Worm (Caenorhabditis elegans): ENCODE data around the gene grl-14.

- no peak for TF ChIP-seq ceh-13 (GFP tag; optimal IDR thresholded peaks at IDR 0.05)
- no peak for TF ChIP-seq ama-1 (optimal IDR thresholded peaks at IDR 0.05)
- no peak for TF ChIP-seq aly-1 (tag; optimal IDR thresholded peaks at IDR 0.05)
- TF ChIP-seq tbx-11 (GFP tag; IDR thresholded peaks at IDR 0.05) = no peak
- no peak for TF ChIP-seq sea-1 (GFP tag; conservative IDR thresholded peaks at IDR 0.05)
- TF ChIP-seq ceh-36 (tag; optimal IDR thresholded peaks at IDR 0.05) = no peak
- TF ChIP-seq hmbx-1 (tag; optimal IDR thresholded peaks at IDR 0.05) = no peak
These were observed 47.1 kb upstream of the grl-14 start for ce11 chrV:20778257-20778697.

All from whole organism, early embryonic.